Worm (Caenorhabditis elegans) whole organism, L1 larva: ENCODE results near the gene alg-3.

Experiments
- aha-1 ChIP-seq: fragments of 150-350 bp; optimal IDR thresholded peaks from 2 replicates; lab custom pipeline; 2014; ENCODE audit warnings: missing biosample characterization, missing genetic modification characterization
- alr-1 ChIP-seq: fragments of 200-800 bp; sonication (Bioruptor generic); optimal IDR thresholded peaks from 2 replicates; lab custom pipeline; 2018; ENCODE audit warnings: borderline replicate concordance, mild to moderate bottlenecking, missing genetic modification characterization, missing compliant biosample characterization
- ama-1 ChIP-seq: fragments of 150-350 bp; optimal IDR thresholded peaks from 2 replicates; lab custom pipeline; 2014
- blmp-1 ChIP-seq: fragments of 150-350 bp; optimal IDR thresholded peaks from 2 replicates; lab custom pipeline; 2014; ENCODE audit warnings: missing biosample characterization, missing genetic modification characterization
- ceh-8 ChIP-seq: fragments of 200-800 bp; sonication (Bioruptor generic); optimal IDR thresholded peaks from 2 replicates; lab custom pipeline; 2018; ENCODE audit warnings: mild to moderate bottlenecking, missing genetic modification characterization, moderate library complexity, missing compliant biosample characterization
- ceh-88 ChIP-seq: fragments of 200-800 bp; sonication (Bioruptor generic); IDR thresholded peaks from 2 replicates; pipeline ENCODE4 v1.3.6; 2022; ENCODE audit warnings: missing genetic modification characterization, missing compliant biosample characterization
- ceh-90 ChIP-seq: sonication (generic microtip); optimal IDR thresholded peaks from 2 replicates; lab custom pipeline; 2016; ENCODE audit warnings: missing genetic modification characterization, missing compliant biosample characterization
- ces-1 ChIP-seq: fragments of 150-350 bp; optimal IDR thresholded peaks from 2 replicates; lab custom pipeline; 2014; ENCODE audit warnings: missing biosample characterization, missing genetic modification reagents, missing genetic modification characterization
- dpl-1 ChIP-seq, 3 experiments: fragments of 150-350 bp in 2 of 3; sonication (generic microtip) in 1 of 3; optimal IDR thresholded peaks; 2 replicates each; lab custom pipeline; 2014 to 2017; ENCODE audit warnings: missing biosample characterization in 3 of 3, missing genetic modification characterization in 3 of 3, missing genetic modification reagents in 3 of 3
- dsc-1 ChIP-seq: sonication (generic microtip); optimal IDR thresholded peaks from 2 replicates; lab custom pipeline; 2016; ENCODE audit warnings: mild to moderate bottlenecking, missing genetic modification characterization, missing compliant biosample characterization
- egl-13 ChIP-seq: sonication (generic microtip); optimal IDR thresholded peaks from 2 replicates; lab custom pipeline; 2016; ENCODE audit warnings: missing genotype, missing genetic modification reagents, missing genetic modification characterization, missing compliant biosample characterization
- elt-2 ChIP-seq: sonication (generic microtip); optimal IDR thresholded peaks from 2 replicates; lab custom pipeline; 2016; ENCODE audit warnings: missing genetic modification characterization, mild to moderate bottlenecking, inconsistent platforms, missing compliant biosample characterization, missing genetic modification reagents
- elt-3 ChIP-seq, 6 experiments: fragments of 150-350 bp in 1 of 6; sonication (generic microtip); optimal IDR thresholded peaks; 2 replicates each; lab custom pipeline; 2017 to 2018; ENCODE audit warnings: missing biosample characterization in 6 of 6, missing genetic modification characterization in 6 of 6, inconsistent platforms in 1 of 6
- ets-5 ChIP-seq: fragments of 200-800 bp; sonication (Bioruptor generic); IDR thresholded peaks from 2 replicates; pipeline ENCODE4 v1.3.6; 2022; ENCODE audit warnings: missing genetic modification characterization, missing compliant biosample characterization
- fkh-10 ChIP-seq: sonication (generic microtip); optimal IDR thresholded peaks from 2 replicates; lab custom pipeline; 2017; ENCODE audit warnings: missing biosample characterization, missing genetic modification reagents, missing genetic modification characterization
- fkh-4 ChIP-seq: sonication (generic microtip); optimal IDR thresholded peaks from 2 replicates; lab custom pipeline; 2016; ENCODE audit warnings: missing compliant biosample characterization, missing genetic modification characterization, borderline replicate concordance
- grh-1 ChIP-seq: fragments of 200-800 bp; sonication (Bioruptor generic); IDR thresholded peaks from 2 replicates; pipeline ENCODE4 v1.3.6; 2022; ENCODE audit warnings: missing genetic modification reagents, missing genetic modification characterization, missing compliant biosample characterization
- hlh-17 ChIP-seq: fragments of 200-800 bp; sonication (Bioruptor generic); optimal IDR thresholded peaks from 2 replicates; lab custom pipeline; 2018; ENCODE audit warnings: missing genetic modification characterization, mild to moderate bottlenecking, missing compliant biosample characterization, moderate library complexity, borderline replicate concordance
- irx-1 ChIP-seq: sonication (generic microtip); optimal IDR thresholded peaks from 2 replicates; lab custom pipeline; 2016; ENCODE audit warnings: missing genetic modification characterization, missing compliant biosample characterization
- isw-1 ChIP-seq: fragments of 200-800 bp; sonication (Bioruptor generic); IDR thresholded peaks from 2 replicates; pipeline ENCODE4 v1.3.6; 2022; ENCODE audit warnings: missing genetic modification characterization, missing compliant biosample characterization
- jun-1 ChIP-seq: fragments of 150-350 bp; optimal IDR thresholded peaks from 2 replicates; lab custom pipeline; 2014; ENCODE audit warnings: missing biosample characterization, missing genetic modification reagents, missing genetic modification characterization
- lin-13 ChIP-seq: fragments of 150-350 bp; optimal IDR thresholded peaks from 2 replicates; lab custom pipeline; 2014; ENCODE audit warnings: missing biosample characterization, missing genetic modification reagents, missing genetic modification characterization
- lin-14 ChIP-seq: fragments of 200-800 bp; sonication (Bioruptor generic); optimal IDR thresholded peaks from 2 replicates; lab custom pipeline; 2018; ENCODE audit warnings: mild to moderate bottlenecking, missing genetic modification characterization, moderate library complexity, missing compliant biosample characterization
- lin-15B ChIP-seq: fragments of 150-350 bp; sonication (generic microtip); optimal IDR thresholded peaks from 3 replicates; lab custom pipeline; 2014; ENCODE audit warnings: missing biosample characterization, missing genetic modification characterization
- lin-35 ChIP-seq, 2 experiments: fragments of 150-350 bp; optimal IDR thresholded peaks; 2 replicates each; lab custom pipeline; 2014; ENCODE audit warnings: missing biosample characterization in 2 of 2, missing genetic modification characterization in 2 of 2, missing genetic modification reagents in 2 of 2
- lin-39 ChIP-seq: fragments of 150-350 bp; optimal IDR thresholded peaks from 2 replicates; lab custom pipeline; 2014; ENCODE audit warnings: missing biosample characterization, missing genetic modification reagents, missing genetic modification characterization
- mab-9 ChIP-seq: fragments of 200-800 bp; sonication (Bioruptor generic); IDR thresholded peaks from 2 replicates; pipeline ENCODE4 v1.3.6; 2022; ENCODE audit warnings: missing genetic modification reagents, missing genetic modification characterization, missing compliant biosample characterization
- mdl-1 ChIP-seq, 2 experiments: fragments of 150-350 bp; optimal IDR thresholded peaks; 2 replicates each; lab custom pipeline; 2014 to 2017; ENCODE audit warnings: missing biosample characterization in 2 of 2, missing genetic modification characterization in 2 of 2, inconsistent platforms in 1 of 2
- mef-2 ChIP-seq: fragments of 150-350 bp; optimal IDR thresholded peaks from 2 replicates; lab custom pipeline; 2014; ENCODE audit warnings: missing biosample characterization, missing genetic modification characterization
- mep-1 ChIP-seq: fragments of 150-350 bp; optimal IDR thresholded peaks from 2 replicates; lab custom pipeline; 2014; ENCODE audit warnings: missing biosample characterization, missing genetic modification characterization
- nhr-19 ChIP-seq: fragments of 200-800 bp; sonication (Bioruptor generic); conservative IDR thresholded peaks from 2 replicates; pipeline ENCODE4 v1.3.6; 2022; ENCODE audit warnings: missing genetic modification characterization, missing compliant biosample characterization
- nhr-20 ChIP-seq: sonication (generic microtip); optimal IDR thresholded peaks from 2 replicates; lab custom pipeline; 2016; ENCODE audit warnings: mild to moderate bottlenecking, missing genetic modification characterization, missing compliant biosample characterization
- nhr-71 ChIP-seq: sonication (generic microtip); optimal IDR thresholded peaks from 2 replicates; lab custom pipeline; 2016; ENCODE audit warnings: mild to moderate bottlenecking, missing genetic modification characterization, moderate library complexity, missing compliant biosample characterization
- nhr-85 ChIP-seq: sonication (generic microtip); peaks from one replicate; lab custom pipeline; 2016; ENCODE audit warnings: missing genetic modification characterization, inconsistent platforms, missing compliant biosample characterization
- pag-3 ChIP-seq: sonication (generic microtip); optimal IDR thresholded peaks from 2 replicates; lab custom pipeline; 2017; ENCODE audit warnings: missing genetic modification characterization, mild to moderate bottlenecking, missing compliant biosample characterization, antibody characterized with exemption, borderline replicate concordance; ENCODE audit not compliant: insufficient read depth
- rnt-1 ChIP-seq: sonication (generic microtip); optimal IDR thresholded peaks from 2 replicates; lab custom pipeline; 2016; ENCODE audit warnings: mild to moderate bottlenecking, missing genetic modification characterization, moderate library complexity, missing compliant biosample characterization
- skn-1 ChIP-seq: fragments of 150-350 bp; optimal IDR thresholded peaks from 2 replicates; lab custom pipeline; 2014; ENCODE audit warnings: missing biosample characterization, missing genetic modification characterization
- snu-23 ChIP-seq: sonication (generic microtip); optimal IDR thresholded peaks from 2 replicates; lab custom pipeline; 2016; ENCODE audit warnings: missing genetic modification characterization, missing compliant biosample characterization
- sox-4 ChIP-seq: sonication (generic microtip); optimal IDR thresholded peaks from 2 replicates; lab custom pipeline; 2016; ENCODE audit warnings: missing genetic modification characterization, missing compliant biosample characterization
- sptf-1 ChIP-seq: fragments of 150-350 bp; optimal IDR thresholded peaks from 2 replicates; lab custom pipeline; 2014; ENCODE audit warnings: missing biosample characterization, missing genetic modification characterization
- tbx-2 ChIP-seq: sonication (generic microtip); optimal IDR thresholded peaks from 2 replicates; lab custom pipeline; 2016; ENCODE audit warnings: missing genetic modification characterization, missing compliant biosample characterization
- tlp-1 ChIP-seq: fragments of 150-350 bp; optimal IDR thresholded peaks from 2 replicates; lab custom pipeline; 2014; ENCODE audit warnings: missing biosample characterization, missing genetic modification characterization
- unc-30 ChIP-seq: sonication (generic microtip); optimal IDR thresholded peaks from 2 replicates; lab custom pipeline; 2017; ENCODE audit warnings: missing biosample characterization, missing genetic modification characterization
- unc-62 ChIP-seq: fragments of 150-350 bp; optimal IDR thresholded peaks from 2 replicates; lab custom pipeline; 2014; ENCODE audit warnings: missing biosample characterization, missing genetic modification reagents, missing genetic modification characterization
- unc-86 ChIP-seq: sonication (generic microtip); optimal IDR thresholded peaks from 2 replicates; lab custom pipeline; 2016; ENCODE audit warnings: missing genetic modification characterization, missing compliant biosample characterization
- unc-98 ChIP-seq: fragments of 200-800 bp; sonication (Bioruptor generic); IDR thresholded peaks from 2 replicates; pipeline ENCODE4 v1.3.6; 2022; ENCODE audit warnings: missing genetic modification characterization, missing compliant biosample characterization
- ztf-11 ChIP-seq, 2 experiments: sonication (generic microtip); optimal IDR thresholded peaks; 2 replicates each; lab custom pipeline; 2016 to 2017; ENCODE audit warnings: missing genetic modification characterization in 2 of 2, missing biosample characterization in 1 of 2, missing compliant biosample characterization in 1 of 2

Gene alg-3

ce11 chrIV:11717094-11717876, 13.2 kb downstream of the alg-3 start:
- TF ChIP-seq ceh-90 (tag; lab: Kevin White, UChicago) (no peak), ama-1 (no peak), grh-1 (GFP tag; lab: Robert Waterston, UW) (no peak), mdl-1 (tag; optimal IDR thresholded peaks at IDR 0.05; lab: Kevin White, UChicago) (no peak), tlp-1 (tag; lab: Kevin White, UChicago) (no peak), nhr-85 (tag; lab: Kevin White, UChicago) (peak; percentile 81), egl-13 (tag; lab: Kevin White, UChicago) (no peak), blmp-1 (tag; lab: Kevin White, UChicago) (peak; percentile 53), fkh-10 (GFP tag; lab: Kevin White, UChicago) (peak; percentile 30), aha-1 (tag; lab: Kevin White, UChicago) (no peak), ztf-11 (tag; optimal IDR thresholded peaks at IDR 0.05; lab: Kevin White, UChicago) (no peak), alr-1 (tag; lab: Kevin White, UChicago) (no peak), lin-15B (tag; lab: Kevin White, UChicago) (no peak), nhr-20 (tag; lab: Kevin White, UChicago) (peak; percentile 21), lin-13 (GFP tag; lab: Kevin White, UChicago) (no peak), sox-4 (tag; lab: Kevin White, UChicago) (no peak), sptf-1 (no peak), mab-9 (GFP tag; lab: Robert Waterston, UW) (no peak), nhr-71 (no peak), dsc-1 (tag; lab: Kevin White, UChicago) (no peak), tbx-2 (tag; lab: Kevin White, UChicago) (peak; percentile 29), rnt-1 (tag; lab: Kevin White, UChicago) (no peak), dpl-1 (GFP tag; optimal IDR thresholded peaks at IDR 0.05; lab: Kevin White, UChicago) (no peak), mef-2 (no peak), unc-30 (tag; lab: Kevin White, UChicago) (no peak), lin-14 (GFP tag; lab: Kevin White, UChicago) (peak; percentile 50), ceh-8 (GFP tag; lab: Kevin White, UChicago) (no peak), elt-3 (tag; optimal IDR thresholded peaks at IDR 0.05; lab: Kevin White, UChicago) (no peak), elt-2 (tag; lab: Kevin White, UChicago) (no peak), hlh-17 (GFP tag; lab: Kevin White, UChicago) (no peak), ces-1 (GFP tag; lab: Kevin White, UChicago) (no peak), nhr-19 (GFP tag; lab: Robert Waterston, UW) (no peak), unc-98 (GFP tag; lab: Robert Waterston, UW) (no peak), pag-3 (no peak), jun-1 (tag; lab: Kevin White, UChicago) (no peak), unc-86 (no peak), irx-1 (no peak), ceh-88 (no peak), lin-39 (tag; lab: Kevin White, UChicago) (no peak), skn-1 (tag; lab: Kevin White, UChicago) (no peak), fkh-4 (no peak), isw-1 (GFP tag; lab: Robert Waterston, UW) (no peak), mep-1 (tag; lab: Kevin White, UChicago) (peak; percentile 5), snu-23 (peak; percentile 10), lin-35 (GFP tag; optimal IDR thresholded peaks at IDR 0.05; lab: Kevin White, UChicago) (no peak), unc-62 (GFP tag; lab: Kevin White, UChicago) (no peak), ets-5 (GFP tag; lab: Robert Waterston, UW) (no peak)
